Fruit fly (Drosophila melanogaster) whole organism, adult: Measurements from ENCODE around the gene CG2278.
A peak's percentile ranks its signal among the peaks of the same experiment; 100 is the strongest.

ENCODE experiments used
- CG1620 ChIP-seq: fragments of 200-800 bp; sonication (Bioruptor generic); optimal IDR thresholded peaks from 2 replicates; lab custom pipeline; 2016; ENCODE audit warnings: missing biosample characterization, missing genetic modification characterization
- CG5204 ChIP-seq: fragments of 200-800 bp; sonication (Bioruptor generic); optimal IDR thresholded peaks from 2 replicates; lab custom pipeline; 2016; ENCODE audit warnings: missing biosample characterization, missing genetic modification characterization
- CG7101 ChIP-seq: fragments of 200-800 bp; sonication (Bioruptor generic); optimal IDR thresholded peaks from 2 replicates; lab custom pipeline; 2018; ENCODE audit warnings: missing biosample characterization, mild to moderate bottlenecking, missing genetic modification characterization, moderate library complexity
- pad ChIP-seq: fragments of 200-800 bp; sonication (Bioruptor generic); optimal IDR thresholded peaks from 3 replicates; lab custom pipeline; 2017; ENCODE audit warnings: missing biosample characterization, missing genetic modification characterization, mild to moderate bottlenecking, moderate library complexity, missing genetic modification reagents

- peak; percentile 56 for TF ChIP-seq pad
- peak; percentile 45 for TF ChIP-seq CG7101 (tag; lab: Kevin White, UChicago)
- TF ChIP-seq CG1620 (GFP tag; lab: Kevin White, UChicago), result peak; percentile 54
- no peak for TF ChIP-seq CG5204
These were observed 17.3 kb downstream of the CG2278 start, which contains the start of gene CG18262 for dm6 chrX:8152718-8153117.
